Fruit fly (Drosophila melanogaster): ENCODE results near the gene BCL7-like.

- TF ChIP-seq CG8478 (optimal IDR thresholded peaks at IDR 0.05) (no peak), CTCF (optimal IDR thresholded peaks at IDR 0.05) (no peak)
These were observed 26.0 kb upstream of the BCL7-like start, which contains the start of gene CG34450 for dm6 chrX:9330387-9330786.

Measured in S2 (cell line).